Worm (Caenorhabditis elegans) whole organism, L1 larva: Measurements from ENCODE around the gene ZK892.5.

Source experiments
- C04F5.9 ChIP-seq: sonication (generic microtip); optimal IDR thresholded peaks from 2 replicates; lab custom pipeline; 2016; ENCODE audit warnings: missing genetic modification characterization, missing compliant biosample characterization
- C16A3.4 ChIP-seq: fragments of 150-350 bp; optimal IDR thresholded peaks from 2 replicates; lab custom pipeline; 2014; ENCODE audit warnings: missing biosample characterization, missing genetic modification characterization
- C34B4.2 ChIP-seq: sonication (generic microtip); optimal IDR thresholded peaks from 2 replicates; lab custom pipeline; 2017; ENCODE audit warnings: mild to moderate bottlenecking, missing genetic modification characterization, missing compliant biosample characterization
- F16B12.6 ChIP-seq: fragments of 150-350 bp; optimal IDR thresholded peaks from 2 replicates; lab custom pipeline; 2014; ENCODE audit warnings: missing biosample characterization, missing genetic modification characterization
- blmp-1 ChIP-seq: fragments of 150-350 bp; optimal IDR thresholded peaks from 2 replicates; lab custom pipeline; 2014; ENCODE audit warnings: missing biosample characterization, missing genetic modification characterization
- ceh-63 ChIP-seq: fragments of 200-800 bp; sonication (Bioruptor generic); optimal IDR thresholded peaks from 2 replicates; lab custom pipeline; 2018; ENCODE audit warnings: mild to moderate bottlenecking, missing genetic modification characterization, missing compliant biosample characterization
- ceh-8 ChIP-seq: fragments of 200-800 bp; sonication (Bioruptor generic); optimal IDR thresholded peaks from 2 replicates; lab custom pipeline; 2018; ENCODE audit warnings: mild to moderate bottlenecking, missing genetic modification characterization, moderate library complexity, missing compliant biosample characterization
- ceh-88 ChIP-seq: fragments of 200-800 bp; sonication (Bioruptor generic); IDR thresholded peaks from 2 replicates; pipeline ENCODE4 v1.3.6; 2022; ENCODE audit warnings: missing genetic modification characterization, missing compliant biosample characterization
- ceh-90 ChIP-seq: sonication (generic microtip); optimal IDR thresholded peaks from 2 replicates; lab custom pipeline; 2016; ENCODE audit warnings: missing genetic modification characterization, missing compliant biosample characterization
- dpl-1 ChIP-seq, 3 experiments: fragments of 150-350 bp in 2 of 3; sonication (generic microtip) in 1 of 3; optimal IDR thresholded peaks; 2 replicates each; lab custom pipeline; 2014 to 2017; ENCODE audit warnings: missing biosample characterization in 3 of 3, missing genetic modification characterization in 3 of 3, missing genetic modification reagents in 3 of 3
- dsc-1 ChIP-seq: sonication (generic microtip); optimal IDR thresholded peaks from 2 replicates; lab custom pipeline; 2016; ENCODE audit warnings: mild to moderate bottlenecking, missing genetic modification characterization, missing compliant biosample characterization
- elt-3 ChIP-seq, 6 experiments: fragments of 150-350 bp in 1 of 6; sonication (generic microtip); optimal IDR thresholded peaks; 2 replicates each; lab custom pipeline; 2017 to 2018; ENCODE audit warnings: missing biosample characterization in 6 of 6, missing genetic modification characterization in 6 of 6, inconsistent platforms in 1 of 6
- fkh-10 ChIP-seq: sonication (generic microtip); optimal IDR thresholded peaks from 2 replicates; lab custom pipeline; 2017; ENCODE audit warnings: missing biosample characterization, missing genetic modification reagents, missing genetic modification characterization
- fkh-4 ChIP-seq: sonication (generic microtip); optimal IDR thresholded peaks from 2 replicates; lab custom pipeline; 2016; ENCODE audit warnings: missing compliant biosample characterization, missing genetic modification characterization, borderline replicate concordance
- fkh-8 ChIP-seq: sonication (generic microtip); optimal IDR thresholded peaks from 2 replicates; lab custom pipeline; 2016; ENCODE audit warnings: mild to moderate bottlenecking, missing genetic modification characterization, missing compliant biosample characterization
- grh-1 ChIP-seq: fragments of 200-800 bp; sonication (Bioruptor generic); IDR thresholded peaks from 2 replicates; pipeline ENCODE4 v1.3.6; 2022; ENCODE audit warnings: missing genetic modification reagents, missing genetic modification characterization, missing compliant biosample characterization
- hpl-2 ChIP-seq: fragments of 150-350 bp; optimal IDR thresholded peaks from 2 replicates; lab custom pipeline; 2014; ENCODE audit warnings: missing biosample characterization, missing genetic modification reagents, missing genetic modification characterization
- irx-1 ChIP-seq: sonication (generic microtip); optimal IDR thresholded peaks from 2 replicates; lab custom pipeline; 2016; ENCODE audit warnings: missing genetic modification characterization, missing compliant biosample characterization
- lin-13 ChIP-seq: fragments of 150-350 bp; optimal IDR thresholded peaks from 2 replicates; lab custom pipeline; 2014; ENCODE audit warnings: missing biosample characterization, missing genetic modification reagents, missing genetic modification characterization
- lin-39 ChIP-seq: fragments of 150-350 bp; optimal IDR thresholded peaks from 2 replicates; lab custom pipeline; 2014; ENCODE audit warnings: missing biosample characterization, missing genetic modification reagents, missing genetic modification characterization
- lsy-2 ChIP-seq, 2 experiments: fragments of 150-350 bp; optimal IDR thresholded peaks; 2 replicates each; lab custom pipeline; 2014; ENCODE audit warnings: missing biosample characterization in 2 of 2, missing genetic modification characterization in 2 of 2
- mab-9 ChIP-seq: fragments of 200-800 bp; sonication (Bioruptor generic); IDR thresholded peaks from 2 replicates; pipeline ENCODE4 v1.3.6; 2022; ENCODE audit warnings: missing genetic modification reagents, missing genetic modification characterization, missing compliant biosample characterization
- mdl-1 ChIP-seq, 2 experiments: fragments of 150-350 bp; optimal IDR thresholded peaks; 2 replicates each; lab custom pipeline; 2014 to 2017; ENCODE audit warnings: missing biosample characterization in 2 of 2, missing genetic modification characterization in 2 of 2, inconsistent platforms in 1 of 2
- mef-2 ChIP-seq: fragments of 150-350 bp; optimal IDR thresholded peaks from 2 replicates; lab custom pipeline; 2014; ENCODE audit warnings: missing biosample characterization, missing genetic modification characterization
- mep-1 ChIP-seq: fragments of 150-350 bp; optimal IDR thresholded peaks from 2 replicates; lab custom pipeline; 2014; ENCODE audit warnings: missing biosample characterization, missing genetic modification characterization
- nhr-11 ChIP-seq: fragments of 150-350 bp; optimal IDR thresholded peaks from 2 replicates; lab custom pipeline; 2014; ENCODE audit warnings: missing biosample characterization, missing genetic modification characterization
- nhr-12 ChIP-seq: sonication (generic microtip); optimal IDR thresholded peaks from 2 replicates; lab custom pipeline; 2017; ENCODE audit warnings: missing biosample characterization, missing genetic modification characterization
- nhr-19 ChIP-seq: fragments of 200-800 bp; sonication (Bioruptor generic); conservative IDR thresholded peaks from 2 replicates; pipeline ENCODE4 v1.3.6; 2022; ENCODE audit warnings: missing genetic modification characterization, missing compliant biosample characterization
- nhr-28 ChIP-seq: fragments of 150-350 bp; optimal IDR thresholded peaks from 2 replicates; lab custom pipeline; 2014; ENCODE audit warnings: missing biosample characterization, missing genetic modification characterization
- nhr-71 ChIP-seq: sonication (generic microtip); optimal IDR thresholded peaks from 2 replicates; lab custom pipeline; 2016; ENCODE audit warnings: mild to moderate bottlenecking, missing genetic modification characterization, moderate library complexity, missing compliant biosample characterization
- nhr-77 ChIP-seq: fragments of 150-350 bp; optimal IDR thresholded peaks from 2 replicates; lab custom pipeline; 2014; ENCODE audit warnings: missing biosample characterization, missing genetic modification characterization
- nhr-85 ChIP-seq: sonication (generic microtip); peaks from one replicate; lab custom pipeline; 2016; ENCODE audit warnings: missing genetic modification characterization, inconsistent platforms, missing compliant biosample characterization
- pag-3 ChIP-seq: sonication (generic microtip); optimal IDR thresholded peaks from 2 replicates; lab custom pipeline; 2017; ENCODE audit warnings: missing genetic modification characterization, mild to moderate bottlenecking, missing compliant biosample characterization, antibody characterized with exemption, borderline replicate concordance; ENCODE audit not compliant: insufficient read depth
- pax-3 ChIP-seq: fragments of 200-800 bp; sonication (Bioruptor generic); optimal IDR thresholded peaks from 2 replicates; lab custom pipeline; 2018; ENCODE audit warnings: mild to moderate bottlenecking, missing genetic modification characterization, moderate library complexity, missing compliant biosample characterization
- rnt-1 ChIP-seq: sonication (generic microtip); optimal IDR thresholded peaks from 2 replicates; lab custom pipeline; 2016; ENCODE audit warnings: mild to moderate bottlenecking, missing genetic modification characterization, moderate library complexity, missing compliant biosample characterization
- sptf-1 ChIP-seq: fragments of 150-350 bp; optimal IDR thresholded peaks from 2 replicates; lab custom pipeline; 2014; ENCODE audit warnings: missing biosample characterization, missing genetic modification characterization
- sup-37 ChIP-seq: fragments of 200-800 bp; sonication (Bioruptor generic); optimal IDR thresholded peaks from 2 replicates; lab custom pipeline; 2018; ENCODE audit warnings: mild to moderate bottlenecking, missing genetic modification characterization, missing compliant biosample characterization
- swsn-7 ChIP-seq: sonication (generic microtip); optimal IDR thresholded peaks from 2 replicates; lab custom pipeline; 2016; ENCODE audit warnings: missing genetic modification characterization, missing compliant biosample characterization
- tbx-2 ChIP-seq: sonication (generic microtip); optimal IDR thresholded peaks from 2 replicates; lab custom pipeline; 2016; ENCODE audit warnings: missing genetic modification characterization, missing compliant biosample characterization
- unc-130 ChIP-seq: fragments of 150-350 bp; optimal IDR thresholded peaks from 2 replicates; lab custom pipeline; 2017; ENCODE audit warnings: missing biosample characterization, missing genetic modification characterization, inconsistent platforms
- unc-30 ChIP-seq: sonication (generic microtip); optimal IDR thresholded peaks from 2 replicates; lab custom pipeline; 2017; ENCODE audit warnings: missing biosample characterization, missing genetic modification characterization
- unc-86 ChIP-seq: sonication (generic microtip); optimal IDR thresholded peaks from 2 replicates; lab custom pipeline; 2016; ENCODE audit warnings: missing genetic modification characterization, missing compliant biosample characterization
- unc-98 ChIP-seq: fragments of 200-800 bp; sonication (Bioruptor generic); IDR thresholded peaks from 2 replicates; pipeline ENCODE4 v1.3.6; 2022; ENCODE audit warnings: missing genetic modification characterization, missing compliant biosample characterization
- vab-15 ChIP-seq: sonication (generic microtip); optimal IDR thresholded peaks from 2 replicates; lab custom pipeline; 2017; ENCODE audit warnings: missing genotype, mild to moderate bottlenecking, missing genetic modification characterization, missing compliant biosample characterization
- zip-4 ChIP-seq: fragments of 200-800 bp; sonication (Bioruptor generic); optimal IDR thresholded peaks from 2 replicates; lab custom pipeline; 2018; ENCODE audit warnings: mild to moderate bottlenecking, missing genetic modification characterization, moderate library complexity, missing compliant biosample characterization
- ztf-11 ChIP-seq, 2 experiments: sonication (generic microtip); optimal IDR thresholded peaks; 2 replicates each; lab custom pipeline; 2016 to 2017; ENCODE audit warnings: missing genetic modification characterization in 2 of 2, missing biosample characterization in 1 of 2, missing compliant biosample characterization in 1 of 2

The ZK892.5 gene

ce11 chrII:9967999-9968706 is 39.9 kb upstream of the ZK892.5 start, which contains the start of the genes R53.4 and psf-1 (continued):
- no peak for TF ChIP-seq unc-98 (GFP tag; lab: Robert Waterston, UW)
- TF ChIP-seq sptf-1 (tag; lab: Kevin White, UChicago) = no peak
- peak; percentile 62 for TF ChIP-seq blmp-1 (tag; lab: Kevin White, UChicago)
- TF ChIP-seq zip-4 (GFP tag; lab: Kevin White, UChicago) = no peak
- peak; percentile 30 for TF ChIP-seq unc-86 (tag; lab: Kevin White, UChicago)
- peak; percentile 48 for TF ChIP-seq nhr-19 (GFP tag; lab: Robert Waterston, UW)
- peak; percentile 80 to 88 for TF ChIP-seq lsy-2 (tag; optimal IDR thresholded peaks at IDR 0.05; lab: Kevin White, UChicago)
- peak; percentile 79 to 91 (median 83) for TF ChIP-seq dpl-1 (GFP tag; optimal IDR thresholded peaks at IDR 0.05; lab: Kevin White, UChicago)
- TF ChIP-seq mef-2 (tag; lab: Kevin White, UChicago) = no peak
- TF ChIP-seq mdl-1 (tag; optimal IDR thresholded peaks at IDR 0.05; lab: Kevin White, UChicago) = peak in 1 of 2 experiments; percentile 24
- no peak for TF ChIP-seq fkh-4 (tag; lab: Kevin White, UChicago)
- peak; percentile 63 for TF ChIP-seq ceh-90
- TF ChIP-seq hpl-2 (GFP tag; lab: Kevin White, UChicago) = no peak
- TF ChIP-seq nhr-71 (tag; lab: Kevin White, UChicago) = peak; percentile 81
- no peak for TF ChIP-seq unc-30 (tag; lab: Kevin White, UChicago)
- peak; percentile 37 for TF ChIP-seq vab-15 (tag; lab: Kevin White, UChicago)
- peak; percentile 72 for TF ChIP-seq tbx-2
- TF ChIP-seq swsn-7 (tag; lab: Kevin White, UChicago) = peak; percentile 58
- no peak for TF ChIP-seq sup-37 (GFP tag; lab: Kevin White, UChicago)
- no peak for TF ChIP-seq ceh-88
- TF ChIP-seq ceh-8 (GFP tag; lab: Kevin White, UChicago) = no peak
- TF ChIP-seq rnt-1 = peak; percentile 91
- peak; percentile 55 for TF ChIP-seq F16B12.6 (tag; lab: Kevin White, UChicago)
- TF ChIP-seq nhr-12 = no peak
- TF ChIP-seq nhr-11 (tag; lab: Kevin White, UChicago) = no peak
- TF ChIP-seq lin-39 (tag; lab: Kevin White, UChicago) = no peak
- TF ChIP-seq fkh-8 = peak; percentile 53
- TF ChIP-seq lin-13 (GFP tag; lab: Kevin White, UChicago) = peak; percentile 53
- peak; percentile 53 for TF ChIP-seq irx-1 (tag; lab: Kevin White, UChicago)
- TF ChIP-seq mep-1 (tag; lab: Kevin White, UChicago) = peak; percentile 76
- peak; percentile 33 for TF ChIP-seq pax-3 (tag; lab: Kevin White, UChicago)
- TF ChIP-seq ztf-11 (tag; optimal IDR thresholded peaks at IDR 0.05; lab: Kevin White, UChicago) = peak in 1 of 2 experiments; percentile 57
- peak in 1 of 6 experiments; percentile 72 for TF ChIP-seq elt-3 (tag; optimal IDR thresholded peaks at IDR 0.05; lab: Kevin White, UChicago)
- TF ChIP-seq nhr-28 = no peak
- peak; percentile 61 for TF ChIP-seq C16A3.4
- peak; percentile 19 for TF ChIP-seq dsc-1 (tag; lab: Kevin White, UChicago)
- no peak for TF ChIP-seq ceh-63 (GFP tag; lab: Kevin White, UChicago)
- no peak for TF ChIP-seq C34B4.2 (tag; lab: Kevin White, UChicago)
- TF ChIP-seq mab-9 (GFP tag; lab: Robert Waterston, UW) = no peak
- TF ChIP-seq pag-3 (tag; lab: Kevin White, UChicago) = no peak
- peak; percentile 32 for TF ChIP-seq unc-130 (tag; lab: Kevin White, UChicago)
- peak; percentile 41; the same call in 1 of the 2 replicates for TF ChIP-seq grh-1
- TF ChIP-seq fkh-10 (GFP tag; lab: Kevin White, UChicago) = no peak
- TF ChIP-seq nhr-85 = peak; percentile 62
- TF ChIP-seq nhr-77 (tag; lab: Kevin White, UChicago) = peak; percentile 25
- peak; percentile 14 for TF ChIP-seq C04F5.9
